Worm (Caenorhabditis elegans) whole organism, dauer: ENCODE results near the gene cyk-3.

Experiments used
- unc-62 ChIP-seq: sonication (generic microtip); optimal IDR thresholded peaks from 2 replicates; lab custom pipeline; 2017; ENCODE audit warnings: missing biosample characterization, missing genetic modification reagents, missing genetic modification characterization

cyk-3 gene

DNA sequence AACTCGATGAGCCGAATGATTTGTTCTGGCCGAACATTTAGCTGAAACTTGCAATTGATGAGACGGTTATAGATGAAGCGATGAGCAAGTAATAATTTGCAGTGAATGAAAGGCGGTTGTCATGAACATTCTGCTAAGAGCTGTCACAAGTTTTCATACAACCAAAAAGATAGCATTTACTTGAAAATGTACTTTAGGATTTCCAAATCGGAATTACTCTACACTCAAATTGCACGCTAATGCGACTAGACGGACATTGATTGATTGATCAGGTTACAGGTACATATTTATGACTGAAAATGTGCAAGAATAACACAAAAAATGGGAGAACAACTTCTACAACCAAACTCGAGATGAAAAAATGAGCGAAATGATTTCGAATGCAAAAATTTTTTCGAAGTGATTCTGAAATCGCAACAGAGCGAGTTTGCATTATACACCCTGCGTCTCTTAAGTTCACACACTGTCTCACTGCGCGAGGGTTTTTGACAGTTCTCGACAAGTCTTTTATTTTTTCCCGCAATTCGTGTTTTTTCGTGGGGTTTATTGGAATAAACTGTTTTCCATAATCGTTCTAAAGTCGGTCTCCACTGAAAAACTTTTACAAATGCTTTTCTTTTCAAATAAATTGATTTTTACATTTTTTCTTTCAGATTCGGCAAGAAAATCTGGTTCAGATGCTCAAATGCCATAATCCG lies at the start of gene cyk-3, which contains the start of gene npp-10:
Gene cyk-3 (plus strand): TSS at position 648 of the 698 bp plus-strand sequence.
Gene npp-10 (minus strand): TSS at position 51 of the 698 bp plus-strand sequence.
- TF ChIP-seq unc-62 (GFP tag; lab: Kevin White, UChicago) = no peak

- TF ChIP-seq unc-62 (GFP tag; lab: Kevin White, UChicago) = no peak
These were observed 44.8 kb upstream of the cyk-3 start, which contains the start of gene mlp-1 for ce11 chrIII:5975005-5975730. TSS of gene mlp-1 (minus strand) at chrIII:5975055.

DNA sequence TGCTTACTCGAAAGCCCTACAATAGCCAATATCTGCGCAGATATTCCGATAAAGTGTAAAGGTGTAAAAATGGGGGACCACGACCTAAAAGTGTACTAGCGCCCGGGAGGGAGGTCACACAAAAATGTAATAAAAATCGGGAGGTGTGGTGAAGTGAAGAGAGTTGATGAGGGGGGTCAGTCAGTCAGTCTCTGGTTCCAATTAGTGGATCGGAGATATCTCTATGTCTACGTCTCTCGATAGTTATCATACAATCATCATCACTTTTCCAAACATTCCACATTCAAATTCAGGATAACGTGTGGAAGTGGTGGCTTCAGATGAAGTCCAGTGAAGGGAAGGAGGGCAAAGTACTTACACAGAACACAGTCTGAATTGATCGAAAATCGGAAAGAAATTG lies 43.9 kb upstream of the cyk-3 start:
- TF ChIP-seq unc-62 (GFP tag; lab: Kevin White, UChicago) = no peak

DNA sequence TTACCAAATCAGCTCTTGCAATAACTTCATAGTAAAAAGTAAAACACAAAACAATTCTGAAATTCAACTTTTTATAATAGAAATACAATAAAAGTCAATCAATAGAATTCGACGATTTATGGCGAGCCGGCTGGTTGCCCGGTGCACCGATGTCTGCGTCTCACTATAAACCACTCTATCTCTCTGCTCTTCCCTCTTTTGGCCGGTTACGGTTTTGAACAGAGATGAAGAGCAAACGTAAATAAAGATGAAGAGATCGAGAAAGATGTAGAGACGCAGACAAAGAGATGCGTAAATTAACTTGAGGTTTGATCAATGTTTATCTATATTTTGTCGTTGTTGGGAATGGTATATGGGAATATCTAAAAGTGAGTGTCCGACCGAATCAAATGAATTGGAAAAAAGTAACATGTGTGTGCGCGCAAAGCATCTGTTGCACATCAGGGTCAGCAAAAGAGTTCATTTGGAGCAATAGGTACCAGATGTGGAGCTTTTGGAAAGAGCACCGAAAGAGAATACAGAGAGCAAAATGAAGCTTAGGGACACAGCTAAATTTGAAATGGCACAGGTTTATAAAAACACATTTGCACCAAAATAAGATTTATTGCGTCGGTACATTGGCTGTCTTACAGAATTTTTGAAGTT lies 39.6 kb upstream of the cyk-3 start:
- TF ChIP-seq unc-62 (GFP tag; lab: Kevin White, UChicago) = no peak

- no peak for TF ChIP-seq unc-62 (GFP tag; lab: Kevin White, UChicago)
These were observed 38.6 kb upstream of the cyk-3 start for ce11 chrIII:5981407-5981806.

DNA sequence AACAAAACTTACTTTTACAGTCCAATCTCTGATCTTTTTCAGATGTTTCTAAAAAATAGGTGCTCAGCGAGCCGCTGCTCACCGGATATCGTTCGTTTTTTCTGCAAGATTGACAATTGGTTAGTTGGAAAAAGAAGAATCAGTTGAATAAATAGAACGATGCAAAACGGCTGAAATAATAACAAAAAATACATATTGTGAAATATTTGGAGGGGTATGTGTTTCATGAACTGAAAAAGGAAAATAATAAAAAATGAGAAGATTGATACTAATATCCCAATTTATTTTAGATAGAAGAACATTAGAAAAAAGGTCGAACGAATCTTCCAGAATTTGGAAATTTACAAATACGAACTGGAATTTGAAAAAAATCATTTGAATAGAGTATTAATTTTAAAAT lies 37.9 kb upstream of the cyk-3 start, which contains the start of gene frm-2:
Gene frm-2 (minus strand): TSS at position 101 of the 400 bp plus-strand sequence.
- no peak for TF ChIP-seq unc-62 (GFP tag; lab: Kevin White, UChicago)

- no peak for TF ChIP-seq unc-62 (GFP tag; lab: Kevin White, UChicago)
These were observed 37.1 kb upstream of the cyk-3 start for ce11 chrIII:5982753-5983390.

- no peak for TF ChIP-seq unc-62 (GFP tag; lab: Kevin White, UChicago)
These were observed 34.6 kb upstream of the cyk-3 start, which contains the start of gene T04C9.3 for ce11 chrIII:5985340-5985739. TSS of gene T04C9.3 (plus strand) at chrIII:5985640.

- no peak for TF ChIP-seq unc-62 (GFP tag; lab: Kevin White, UChicago)
These were observed 31.9 kb upstream of the cyk-3 start for ce11 chrIII:5988010-5988409.

ce11 chrIII:5988461-5988860 lies 31.5 kb upstream of the cyk-3 start:
- TF ChIP-seq unc-62 (GFP tag; lab: Kevin White, UChicago) = no peak

- TF ChIP-seq unc-62 (GFP tag; lab: Kevin White, UChicago) = no peak
These were observed 30.8 kb upstream of the cyk-3 start for ce11 chrIII:5988991-5989726.

- TF ChIP-seq unc-62 (GFP tag; lab: Kevin White, UChicago) = no peak
These were observed 29.9 kb upstream of the cyk-3 start for ce11 chrIII:5990090-5990489.

ce11 chrIII:5991142-5991930 lies 28.6 kb upstream of the cyk-3 start, which contains the start of gene T04C9.2:
TSS of gene T04C9.2 (plus strand) at chrIII:5991880.
- TF ChIP-seq unc-62 (GFP tag; lab: Kevin White, UChicago) = no peak

DNA sequence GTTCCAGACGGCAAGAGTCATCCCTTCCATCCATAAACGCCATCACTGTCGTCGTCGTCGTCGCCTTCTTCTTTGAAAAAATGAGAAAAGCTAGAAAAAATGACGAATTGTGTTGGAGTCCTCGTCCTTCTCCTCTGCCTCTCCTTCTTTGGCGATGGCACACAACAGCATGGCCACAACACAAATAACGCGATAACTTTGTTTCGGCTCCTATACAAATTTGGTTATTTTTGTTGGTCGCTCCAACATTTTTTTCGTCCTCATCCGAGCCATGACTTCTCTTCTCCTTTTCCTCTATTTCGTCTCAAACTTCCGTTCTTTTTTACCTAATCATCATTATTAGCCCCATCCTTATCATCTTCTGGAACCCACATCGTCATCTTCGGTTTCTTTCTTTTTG lies 27.9 kb upstream of the cyk-3 start:
- no peak for TF ChIP-seq unc-62 (GFP tag; lab: Kevin White, UChicago)
